Worm (Caenorhabditis elegans) whole organism, young adult: ENCODE data around the gene nsph-3.2.

ENCODE experiments used
- B0019.2 ChIP-seq: fragments of 200-800 bp; sonication (Bioruptor generic); conservative IDR thresholded peaks from 2 replicates; pipeline ENCODE4 v1.3.6; 2022; ENCODE audit warnings: missing genetic modification reagents, missing genetic modification characterization, missing compliant biosample characterization
- F39B2.1 ChIP-seq: fragments of 200-800 bp; sonication (Bioruptor generic); IDR thresholded peaks from 2 replicates; pipeline ENCODE4 v1.3.6; 2022; ENCODE audit warnings: missing genetic modification reagents, missing genetic modification characterization, missing compliant biosample characterization
- F55B11.4 ChIP-seq: sonication (generic microtip); optimal IDR thresholded peaks from 2 replicates; lab custom pipeline; 2016; ENCODE audit warnings: missing compliant biosample characterization, missing genetic modification characterization, borderline replicate concordance; ENCODE audit not compliant: insufficient read depth
- F57A8.1 ChIP-seq: fragments of 200-800 bp; sonication (Bioruptor generic); optimal IDR thresholded peaks from 2 replicates; lab custom pipeline; 2018; ENCODE audit warnings: mild to moderate bottlenecking, missing genetic modification characterization, moderate library complexity, missing compliant biosample characterization
- F57C9.4 ChIP-seq: sonication (generic microtip); optimal IDR thresholded peaks from 2 replicates; lab custom pipeline; 2017; ENCODE audit warnings: mild to moderate bottlenecking, missing genetic modification characterization, missing compliant biosample characterization
- T26A5.8 ChIP-seq: sonication (generic microtip); optimal IDR thresholded peaks from 2 replicates; lab custom pipeline; 2016; ENCODE audit warnings: missing genetic modification characterization, missing compliant biosample characterization
- Y53F4B.3 ChIP-seq: fragments of 200-800 bp; sonication (Bioruptor generic); IDR thresholded peaks from 2 replicates; pipeline ENCODE4 v1.3.6; 2022; ENCODE audit warnings: missing genetic modification reagents, missing genetic modification characterization, missing compliant biosample characterization
- Y53G8AR.9 ChIP-seq: fragments of 200-800 bp; sonication (Bioruptor generic); conservative IDR thresholded peaks from 2 replicates; pipeline ENCODE4 v1.3.6; 2022; ENCODE audit warnings: missing genetic modification reagents, missing genetic modification characterization, missing compliant biosample characterization
- Y56A3A.18 ChIP-seq: fragments of 200-800 bp; sonication (Bioruptor generic); IDR thresholded peaks from 2 replicates; pipeline ENCODE4 v1.3.6; 2022; ENCODE audit warnings: missing genetic modification reagents, missing genetic modification characterization, missing compliant biosample characterization
- Y79H2A.3 ChIP-seq: fragments of 200-800 bp; sonication (Bioruptor generic); conservative IDR thresholded peaks from 2 replicates; pipeline ENCODE4 v1.3.6; 2022; ENCODE audit warnings: missing genetic modification reagents, missing genetic modification characterization, missing compliant biosample characterization
- Y95B8A.8 ChIP-seq: fragments of 200-800 bp; sonication (Bioruptor generic); IDR thresholded peaks from 2 replicates; pipeline ENCODE4 v1.3.6; 2022; ENCODE audit warnings: missing genetic modification reagents, missing genetic modification characterization, missing compliant biosample characterization
- ZK185.1 ChIP-seq: sonication (generic microtip); optimal IDR thresholded peaks from 2 replicates; lab custom pipeline; 2016; ENCODE audit warnings: mild to moderate bottlenecking, missing genetic modification characterization, missing compliant biosample characterization; ENCODE audit not compliant: poor library complexity, severe bottlenecking
- akir-1 ChIP-seq: fragments of 200-800 bp; sonication (Bioruptor generic); optimal IDR thresholded peaks from 2 replicates; lab custom pipeline; 2018; ENCODE audit warnings: mild to moderate bottlenecking, missing genetic modification characterization, moderate library complexity, missing compliant biosample characterization
- ama-1 ChIP-seq, 3 experiments: fragments of 150-350 bp in 1 of 3; sonication (generic microtip) in 2 of 3; optimal IDR thresholded peaks; 2 replicates each; lab custom pipeline; 2014 to 2018; ENCODE audit warnings: missing biosample characterization in 2 of 3, missing genetic modification characterization in 2 of 3, missing genetic modification reagents in 2 of 3
- atf-7 ChIP-seq: sonication (generic microtip); optimal IDR thresholded peaks from 2 replicates; lab custom pipeline; 2017; ENCODE audit warnings: mild to moderate bottlenecking, missing genetic modification characterization, missing compliant biosample characterization
- athp-1 ChIP-seq: sonication (generic microtip); optimal IDR thresholded peaks from 2 replicates; lab custom pipeline; 2017; ENCODE audit warnings: mild to moderate bottlenecking, missing genetic modification characterization, missing compliant biosample characterization
- attf-6 ChIP-seq: fragments of 200-800 bp; sonication (Bioruptor generic); IDR thresholded peaks from 2 replicates; pipeline ENCODE4 v1.3.6; 2022; ENCODE audit warnings: missing genetic modification reagents, missing genetic modification characterization, missing compliant biosample characterization
- ceh-58 ChIP-seq: fragments of 200-800 bp; sonication (Bioruptor generic); IDR thresholded peaks from 2 replicates; pipeline ENCODE4 v1.3.6; 2022; ENCODE audit warnings: missing genetic modification characterization, missing compliant biosample characterization
- ceh-79 ChIP-seq: sonication (generic microtip); optimal IDR thresholded peaks from 2 replicates; lab custom pipeline; 2017; ENCODE audit warnings: mild to moderate bottlenecking, missing genetic modification characterization, missing compliant biosample characterization
- die-1 ChIP-seq: sonication (generic microtip); optimal IDR thresholded peaks from 2 replicates; lab custom pipeline; 2016; ENCODE audit warnings: missing genotype, mild to moderate bottlenecking, missing genetic modification characterization, missing compliant biosample characterization
- dox-1 ChIP-seq: fragments of 200-800 bp; sonication (Bioruptor generic); IDR thresholded peaks from 2 replicates; pipeline ENCODE4 v1.3.6; 2022; ENCODE audit warnings: missing genetic modification reagents, missing genetic modification characterization, missing compliant biosample characterization
- gei-17 ChIP-seq: fragments of 200-800 bp; sonication (Bioruptor generic); optimal IDR thresholded peaks from 2 replicates; lab custom pipeline; 2018; ENCODE audit warnings: mild to moderate bottlenecking, missing genetic modification characterization, missing compliant biosample characterization
- him-1 ChIP-seq: sonication (generic microtip); optimal IDR thresholded peaks from 2 replicates; lab custom pipeline; 2016; ENCODE audit warnings: missing genotype, missing genetic modification reagents, missing genetic modification characterization, missing compliant biosample characterization
- hmg-1.2 ChIP-seq: fragments of 200-800 bp; sonication (Bioruptor generic); IDR thresholded peaks from 2 replicates; pipeline ENCODE4 v1.3.6; 2022; ENCODE audit warnings: missing genetic modification reagents, missing genetic modification characterization, missing compliant biosample characterization
- hrde-1 ChIP-seq: sonication (generic microtip); optimal IDR thresholded peaks from 2 replicates; lab custom pipeline; 2016; ENCODE audit warnings: missing genetic modification characterization, mild to moderate bottlenecking, missing compliant biosample characterization, moderate library complexity, missing genotype, missing genetic modification reagents, borderline replicate concordance
- lag-1 ChIP-seq: fragments of 200-800 bp; sonication (Bioruptor generic); IDR thresholded peaks from 2 replicates; pipeline ENCODE4 v1.3.6; 2022; ENCODE audit warnings: missing genetic modification reagents, missing genetic modification characterization, missing compliant biosample characterization
- lin-26 ChIP-seq: fragments of 200-800 bp; sonication (Bioruptor generic); IDR thresholded peaks from 2 replicates; pipeline ENCODE4 v1.3.6; 2022; ENCODE audit warnings: missing genetic modification reagents, missing genetic modification characterization, missing compliant biosample characterization
- lin-35 ChIP-seq, 3 experiments: fragments of 150-350 bp in 2 of 3; sonication (generic microtip) in 1 of 3; optimal IDR thresholded peaks; 2 replicates each; lab custom pipeline; 2014 to 2018; ENCODE audit warnings: missing biosample characterization in 3 of 3, missing genetic modification characterization in 3 of 3, missing genetic modification reagents in 3 of 3
- lin-54 ChIP-seq: fragments of 200-800 bp; sonication (Bioruptor generic); optimal IDR thresholded peaks from 2 replicates; lab custom pipeline; 2018; ENCODE audit warnings: mild to moderate bottlenecking, missing genetic modification characterization, missing compliant biosample characterization
- lir-1 ChIP-seq: fragments of 200-800 bp; sonication (Bioruptor generic); conservative IDR thresholded peaks from 2 replicates; pipeline ENCODE4 v1.3.6; 2022; ENCODE audit warnings: missing genetic modification reagents, missing genetic modification characterization, missing compliant biosample characterization
- lsl-1 ChIP-seq: fragments of 200-800 bp; sonication (Bioruptor generic); optimal IDR thresholded peaks from 2 replicates; lab custom pipeline; 2018; ENCODE audit warnings: mild to moderate bottlenecking, missing genetic modification characterization, moderate library complexity, missing compliant biosample characterization
- lsy-27 ChIP-seq: sonication (generic microtip); optimal IDR thresholded peaks from 2 replicates; lab custom pipeline; 2017; ENCODE audit warnings: missing genetic modification characterization, mild to moderate bottlenecking, missing compliant biosample characterization, antibody characterized with exemption, missing genotype, borderline replicate concordance; ENCODE audit not compliant: insufficient read depth
- madf-8 ChIP-seq: fragments of 200-800 bp; sonication (Bioruptor generic); conservative IDR thresholded peaks from 2 replicates; pipeline ENCODE4 v1.3.6; 2022; ENCODE audit warnings: missing genetic modification reagents, missing genetic modification characterization, missing compliant biosample characterization
- mes-4 ChIP-seq: sonication (generic microtip); optimal IDR thresholded peaks from 2 replicates; lab custom pipeline; 2016; ENCODE audit warnings: missing genotype, missing genetic modification characterization, missing compliant biosample characterization
- nhr-120 ChIP-seq: fragments of 200-800 bp; sonication (Bioruptor generic); IDR thresholded peaks from 2 replicates; pipeline ENCODE4 v1.3.6; 2022; ENCODE audit warnings: missing genetic modification characterization, missing compliant biosample characterization
- nhr-80 ChIP-seq: sonication (generic microtip); optimal IDR thresholded peaks from 2 replicates; lab custom pipeline; 2016; ENCODE audit warnings: missing genetic modification characterization, missing compliant biosample characterization
- nhr-90 ChIP-seq: sonication (generic microtip); optimal IDR thresholded peaks from 2 replicates; lab custom pipeline; 2016; ENCODE audit warnings: missing genotype, mild to moderate bottlenecking, missing genetic modification characterization, missing compliant biosample characterization
- pbrm-1 ChIP-seq: fragments of 200-800 bp; sonication (Bioruptor generic); IDR thresholded peaks from 2 replicates; pipeline ENCODE4 v1.3.6; 2022; ENCODE audit warnings: missing genetic modification reagents, missing genetic modification characterization, missing compliant biosample characterization
- repo-1 ChIP-seq: sonication (generic microtip); optimal IDR thresholded peaks from 2 replicates; lab custom pipeline; 2017; ENCODE audit warnings: mild to moderate bottlenecking, missing genetic modification characterization, missing compliant biosample characterization
- sdz-38 ChIP-seq: sonication (generic microtip); optimal IDR thresholded peaks from 2 replicates; lab custom pipeline; 2016; ENCODE audit warnings: missing genotype, missing genetic modification characterization, missing compliant biosample characterization
- sea-2 ChIP-seq: fragments of 200-800 bp; sonication (Bioruptor generic); IDR thresholded peaks from 2 replicates; pipeline ENCODE4 v1.3.6; 2022; ENCODE audit warnings: missing genetic modification characterization, missing compliant biosample characterization
- snpc-3.4 ChIP-seq: sonication (generic microtip); optimal IDR thresholded peaks from 2 replicates; lab custom pipeline; 2017; ENCODE audit warnings: missing genetic modification characterization, mild to moderate bottlenecking, missing compliant biosample characterization, antibody characterized with exemption, moderate library complexity, missing genotype, missing genetic modification reagents
- sptf-2 ChIP-seq: fragments of 200-800 bp; sonication (Bioruptor generic); optimal IDR thresholded peaks from 2 replicates; lab custom pipeline; 2018; ENCODE audit warnings: mild to moderate bottlenecking, missing genetic modification characterization, missing compliant biosample characterization
- tbx-9 ChIP-seq: sonication (generic microtip); optimal IDR thresholded peaks from 2 replicates; lab custom pipeline; 2016; ENCODE audit warnings: borderline replicate concordance, missing genetic modification characterization, inconsistent platforms, missing compliant biosample characterization
- unc-62 ChIP-seq: fragments of 150-350 bp; optimal IDR thresholded peaks from 2 replicates; lab custom pipeline; 2014; ENCODE audit warnings: missing biosample characterization, missing genetic modification reagents, missing genetic modification characterization
- ztf-26 ChIP-seq: sonication (generic microtip); optimal IDR thresholded peaks from 2 replicates; lab custom pipeline; 2017; ENCODE audit warnings: missing genetic modification characterization, missing compliant biosample characterization
- ztf-28 ChIP-seq: fragments of 200-800 bp; sonication (Bioruptor generic); IDR thresholded peaks from 2 replicates; pipeline ENCODE4 v1.3.6; 2022; ENCODE audit warnings: missing genetic modification reagents, missing genetic modification characterization, missing compliant biosample characterization

nsph-3.2 gene

DNA sequence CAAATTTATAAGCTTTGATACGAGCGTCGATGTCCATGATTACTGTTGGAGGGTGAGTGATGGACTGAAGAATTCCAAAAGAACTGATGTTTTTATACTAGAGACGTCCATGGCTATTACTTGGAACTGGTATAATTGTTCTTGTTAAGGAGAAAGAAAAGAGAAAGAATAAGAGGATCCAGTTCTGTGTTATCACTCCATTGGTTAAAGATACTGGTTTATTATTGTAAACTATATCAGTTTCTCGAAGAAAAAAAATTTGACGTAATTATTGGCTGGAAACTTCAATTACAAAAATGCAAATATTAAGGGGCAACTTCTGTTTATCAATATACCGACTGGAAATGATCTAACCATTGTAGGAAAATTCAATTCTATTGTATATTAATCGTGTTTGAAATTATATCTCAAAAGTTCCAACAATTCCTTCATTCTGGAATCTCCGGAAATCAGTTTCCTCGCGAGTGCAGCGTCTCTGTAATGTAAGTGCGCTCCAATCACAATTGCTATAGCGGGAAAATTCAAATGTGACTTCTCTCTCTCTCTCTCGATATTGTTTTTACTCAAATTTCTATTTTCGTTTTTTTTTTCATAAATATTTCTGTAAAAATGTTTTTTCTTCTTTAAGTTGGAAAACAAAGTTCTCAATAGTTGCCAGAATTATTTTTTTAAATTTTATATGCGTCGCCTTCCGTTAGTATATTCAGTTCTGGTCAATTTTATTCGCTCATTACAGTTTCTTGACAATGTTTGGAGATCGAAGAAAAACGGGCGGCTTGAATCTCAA lies 27.1 kb upstream of the nsph-3.2 start, which contains the start of the genes col-2 and ndc-80 (continued):
- TF ChIP-seq tbx-9 (tag; lab: Kevin White, UChicago) (no peak), F39B2.1 (GFP tag; lab: Robert Waterston, UW) (no peak), lsl-1 (GFP tag; lab: Kevin White, UChicago) (peak; percentile 44), sptf-2 (no peak), ceh-79 (tag; lab: Kevin White, UChicago) (no peak), Y95B8A.8 (no peak), gei-17 (GFP tag; lab: Kevin White, UChicago) (no peak), sea-2 (no peak), Y53F4B.3 (no peak), B0019.2 (GFP tag; lab: Robert Waterston, UW) (no peak), lir-1 (GFP tag; lab: Robert Waterston, UW) (no peak), T26A5.8 (no peak), ztf-26 (tag; lab: Kevin White, UChicago) (no peak), snpc-3.4 (tag; lab: Kevin White, UChicago) (peak; percentile 55), atf-7 (tag; lab: Kevin White, UChicago) (no peak), nhr-90 (tag; lab: Kevin White, UChicago) (no peak), Y79H2A.3 (GFP tag; lab: Robert Waterston, UW) (no peak), Y53G8AR.9 (GFP tag; lab: Robert Waterston, UW) (no peak), sdz-38 (no peak), mes-4 (no peak), hrde-1 (no peak), athp-1 (tag; lab: Kevin White, UChicago) (no peak), lag-1 (no peak), akir-1 (no peak), die-1 (tag; lab: Kevin White, UChicago) (no peak), attf-6 (GFP tag; lab: Robert Waterston, UW) (no peak), ZK185.1 (tag; lab: Kevin White, UChicago) (no peak), lsy-27 (tag; lab: Kevin White, UChicago) (no peak), Y56A3A.18 (no peak), nhr-80 (tag; lab: Kevin White, UChicago) (peak; percentile 32), madf-8 (GFP tag; lab: Robert Waterston, UW) (peak; percentile 38), F57C9.4 (no peak), ztf-28 (no peak), lin-26 (no peak), dox-1 (GFP tag; lab: Robert Waterston, UW) (peak; percentile 56), F55B11.4 (no peak), hmg-1.2 (GFP tag; lab: Robert Waterston, UW) (peak; percentile 38; the same call in 1 of the 2 replicates), nhr-120 (no peak), him-1 (tag; lab: Kevin White, UChicago) (peak; percentile 4), ceh-58 (GFP tag; lab: Robert Waterston, UW) (no peak), unc-62 (GFP tag; lab: Kevin White, UChicago) (no peak), pbrm-1 (GFP tag; lab: Robert Waterston, UW) (no peak), lin-54 (GFP tag; lab: Kevin White, UChicago) (peak; percentile 78), lin-35 (GFP tag; optimal IDR thresholded peaks at IDR 0.05; lab: Kevin White, UChicago) (peak in 1 of 3 experiments; percentile 7), ama-1 (optimal IDR thresholded peaks at IDR 0.05; lab: Kevin White, UChicago) (no peak), ama-1 (GFP tag; optimal IDR thresholded peaks at IDR 0.05; lab: Kevin White, UChicago) (no peak), F57A8.1 (GFP tag; lab: Kevin White, UChicago) (no peak), repo-1 (tag; lab: Kevin White, UChicago) (no peak)
